Worm (Caenorhabditis elegans) whole organism, L2 larva: ENCODE measurements around the gene F01D5.1.

ENCODE experiments used
- C34F6.9 ChIP-seq: fragments of 150-350 bp; optimal IDR thresholded peaks from 2 replicates; lab custom pipeline; 2014; ENCODE audit warnings: missing biosample characterization, missing genetic modification characterization
- alr-1 ChIP-seq: fragments of 150-350 bp; optimal IDR thresholded peaks from 2 replicates; lab custom pipeline; 2014; ENCODE audit warnings: missing biosample characterization, missing genetic modification characterization
- aly-2 ChIP-seq: fragments of 150-350 bp; optimal IDR thresholded peaks from 2 replicates; lab custom pipeline; 2014; ENCODE audit warnings: missing biosample characterization, missing genetic modification characterization
- blmp-1 ChIP-seq: sonication (generic microtip); optimal IDR thresholded peaks from 2 replicates; lab custom pipeline; 2017; ENCODE audit warnings: missing genetic modification characterization, mild to moderate bottlenecking, missing compliant biosample characterization, antibody characterized with exemption, moderate library complexity; ENCODE audit not compliant: insufficient read depth
- ceh-16 ChIP-seq: fragments of 150-350 bp; optimal IDR thresholded peaks from 2 replicates; lab custom pipeline; 2014; ENCODE audit warnings: missing biosample characterization, missing genetic modification characterization
- ceh-82 ChIP-seq: fragments of 150-350 bp; optimal IDR thresholded peaks from 2 replicates; lab custom pipeline; 2014; ENCODE audit warnings: missing biosample characterization, missing genetic modification characterization
- egl-27 ChIP-seq: sonication (generic microtip); optimal IDR thresholded peaks from 3 replicates; lab custom pipeline; 2017; ENCODE audit warnings: missing biosample characterization, missing genetic modification reagents, missing genetic modification characterization
- elt-3 ChIP-seq: sonication (generic microtip); optimal IDR thresholded peaks from 2 replicates; lab custom pipeline; 2017; ENCODE audit warnings: missing biosample characterization, missing genetic modification characterization
- lin-11 ChIP-seq: fragments of 150-350 bp; sonication (generic microtip); optimal IDR thresholded peaks from 2 replicates; lab custom pipeline; 2014; ENCODE audit warnings: missing biosample characterization, missing genetic modification characterization, inconsistent platforms, mixed read lengths
- lin-13 ChIP-seq: fragments of 150-350 bp; optimal IDR thresholded peaks from 2 replicates; lab custom pipeline; 2014; ENCODE audit warnings: missing biosample characterization, missing genetic modification reagents, missing genetic modification characterization
- lin-39 ChIP-seq: fragments of 150-350 bp; optimal IDR thresholded peaks from 2 replicates; lab custom pipeline; 2014; ENCODE audit warnings: missing biosample characterization, missing genetic modification reagents, missing genetic modification characterization
- lsy-2 ChIP-seq, 2 experiments: fragments of 150-350 bp in 1 of 2; sonication (generic microtip) in 1 of 2; optimal IDR thresholded peaks; 2 replicates each; lab custom pipeline; 2014 to 2017; ENCODE audit warnings: missing biosample characterization in 2 of 2, missing genetic modification characterization in 2 of 2
- mab-5 ChIP-seq: fragments of 150-350 bp; optimal IDR thresholded peaks from 2 replicates; lab custom pipeline; 2014; ENCODE audit warnings: missing biosample characterization, missing genetic modification characterization
- nhr-10 ChIP-seq: sonication (generic microtip); optimal IDR thresholded peaks from 2 replicates; lab custom pipeline; 2017; ENCODE audit warnings: missing biosample characterization, missing genetic modification characterization
- nhr-11 ChIP-seq: fragments of 150-350 bp; optimal IDR thresholded peaks from 2 replicates; lab custom pipeline; 2014; ENCODE audit warnings: missing biosample characterization, missing genetic modification characterization
- nhr-12 ChIP-seq: fragments of 150-350 bp; optimal IDR thresholded peaks from 2 replicates; lab custom pipeline; 2014; ENCODE audit warnings: missing biosample characterization, missing genetic modification characterization
- nhr-237 ChIP-seq: fragments of 150-350 bp; optimal IDR thresholded peaks from 2 replicates; lab custom pipeline; 2014; ENCODE audit warnings: missing biosample characterization, missing genetic modification characterization
- nhr-25 ChIP-seq: fragments of 150-350 bp; sonication (generic microtip); optimal IDR thresholded peaks from 3 replicates; lab custom pipeline; 2014; ENCODE audit warnings: missing biosample characterization, missing genetic modification characterization
- sma-9 ChIP-seq, 2 experiments: fragments of 150-350 bp in 1 of 2; sonication (generic microtip) in 1 of 2; optimal IDR thresholded peaks; 2 replicates each; lab custom pipeline; 2014 to 2016; ENCODE audit warnings: missing genetic modification characterization in 2 of 2, mild to moderate bottlenecking in 1 of 2, missing biosample characterization in 1 of 2, missing compliant biosample characterization in 1 of 2, missing genetic modification reagents in 1 of 2, moderate library complexity in 1 of 2
- unc-55 ChIP-seq: fragments of 150-350 bp; sonication (generic microtip); optimal IDR thresholded peaks from 3 replicates; lab custom pipeline; 2014; ENCODE audit warnings: missing biosample characterization, missing genetic modification reagents, missing genetic modification characterization
- unc-62 ChIP-seq: fragments of 150-350 bp; optimal IDR thresholded peaks from 2 replicates; lab custom pipeline; 2014; ENCODE audit warnings: missing biosample characterization, missing genetic modification reagents, missing genetic modification characterization
- ztf-1 ChIP-seq: fragments of 200-800 bp; sonication (Bioruptor generic); conservative IDR thresholded peaks from 2 replicates; pipeline ENCODE4 v1.3.6; 2022; ENCODE audit warnings: missing genetic modification characterization, missing compliant biosample characterization

F01D5.1 gene

DNA sequence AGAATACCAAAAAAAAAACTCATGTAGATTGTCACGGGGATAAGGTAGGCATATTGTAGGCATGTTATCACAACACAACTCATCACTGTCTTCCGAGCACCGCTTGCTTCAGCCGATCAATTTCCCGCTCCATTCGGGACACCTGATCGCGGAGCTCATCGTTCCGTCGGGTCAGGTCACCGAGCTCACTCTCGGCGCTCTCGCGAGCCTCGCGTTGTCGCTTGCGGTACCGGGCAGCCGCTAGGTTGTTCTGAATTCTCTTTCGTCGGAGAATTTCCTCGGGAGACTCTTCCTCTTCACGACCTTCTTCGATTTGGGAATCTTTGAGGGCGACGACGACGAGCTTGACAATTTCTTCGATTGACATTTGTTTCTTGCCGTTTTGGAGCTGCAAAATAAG is 45.4 kb downstream of the F01D5.1 start:
- TF ChIP-seq nhr-237: no peak
- TF ChIP-seq lsy-2 (tag; optimal IDR thresholded peaks at IDR 0.05; lab: Kevin White, UChicago): no peak
- no peak for TF ChIP-seq lin-39 (tag; lab: Kevin White, UChicago)
- no peak for TF ChIP-seq nhr-11 (tag; lab: Kevin White, UChicago)
- no peak for TF ChIP-seq lin-13 (GFP tag; lab: Kevin White, UChicago)
- TF ChIP-seq unc-55 (GFP tag; lab: Kevin White, UChicago): no peak
- TF ChIP-seq elt-3 (tag; lab: Kevin White, UChicago): no peak
- no peak for TF ChIP-seq nhr-25 (tag; lab: Kevin White, UChicago)
- TF ChIP-seq ceh-16: no peak
- no peak for TF ChIP-seq lin-11 (tag; lab: Kevin White, UChicago)

DNA sequence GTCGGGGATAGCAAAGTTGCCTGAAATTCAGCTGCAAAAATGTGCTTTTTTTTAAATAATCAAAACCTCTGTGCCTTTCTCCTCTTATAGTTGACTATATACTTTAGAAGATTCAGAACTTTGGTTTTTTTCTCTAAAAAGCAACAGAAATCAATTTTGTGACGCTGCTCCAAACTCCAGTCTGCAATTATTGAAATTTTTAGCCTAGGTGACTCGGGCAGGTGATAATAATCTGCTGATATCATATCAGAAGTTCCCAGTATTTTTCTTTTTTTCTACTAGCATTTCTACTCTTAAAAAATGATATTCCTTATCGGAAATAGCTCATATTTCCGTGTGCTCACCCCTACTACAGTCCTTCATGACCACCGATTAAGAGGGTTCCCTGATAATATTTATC is 48.1 kb downstream of the F01D5.1 start, which contains the start of gene sre-44:
TSS of gene sre-44 (plus strand) at position 301 of the 400 bp plus-strand sequence.
- no peak for TF ChIP-seq ztf-1
- TF ChIP-seq egl-27: no peak
- TF ChIP-seq nhr-237: no peak
- TF ChIP-seq ceh-82 (tag; lab: Kevin White, UChicago): no peak
- TF ChIP-seq unc-62 (GFP tag; lab: Kevin White, UChicago): no peak
- TF ChIP-seq blmp-1 (tag; lab: Kevin White, UChicago): no peak
- no peak for TF ChIP-seq nhr-10 (tag; lab: Kevin White, UChicago)
- no peak for TF ChIP-seq sma-9 (GFP tag; optimal IDR thresholded peaks at IDR 0.05; lab: Kevin White, UChicago)
- no peak for TF ChIP-seq sma-9 (tag; optimal IDR thresholded peaks at IDR 0.05; lab: Kevin White, UChicago)
- no peak for TF ChIP-seq alr-1 (tag; lab: Kevin White, UChicago)
- TF ChIP-seq nhr-12 (tag; lab: Kevin White, UChicago): no peak
- no peak for TF ChIP-seq C34F6.9 (tag; lab: Kevin White, UChicago)
- TF ChIP-seq aly-2: no peak
- no peak for TF ChIP-seq mab-5 (tag; lab: Kevin White, UChicago)
